Worm (Caenorhabditis elegans) whole organism, early embryonic: ENCODE data around the gene bcl-11.

Experiments
- B0310.2 ChIP-seq: sonication (generic microtip); optimal IDR thresholded peaks from 2 replicates; lab custom pipeline; 2016; ENCODE audit warnings: mild to moderate bottlenecking, missing genetic modification characterization, missing compliant biosample characterization
- F13C5.2 ChIP-seq: sonication (generic microtip); optimal IDR thresholded peaks from 2 replicates; lab custom pipeline; 2017; ENCODE audit warnings: mild to moderate bottlenecking, missing genetic modification characterization, inconsistent platforms, missing compliant biosample characterization
- aly-1 ChIP-seq: sonication (generic microtip); optimal IDR thresholded peaks from 2 replicates; lab custom pipeline; 2016; ENCODE audit warnings: missing genetic modification characterization, missing compliant biosample characterization
- ama-1 ChIP-seq: fragments of 150-350 bp; optimal IDR thresholded peaks from 2 replicates; lab custom pipeline; 2014
- ceh-13 ChIP-seq: fragments of 200-800 bp; sonication (Bioruptor generic); optimal IDR thresholded peaks from 2 replicates; lab custom pipeline; 2018; ENCODE audit warnings: mild to moderate bottlenecking, missing genetic modification characterization, missing compliant biosample characterization
- ceh-36 ChIP-seq: sonication (generic microtip); optimal IDR thresholded peaks from 2 replicates; lab custom pipeline; 2016; ENCODE audit warnings: missing genetic modification characterization, inconsistent platforms, missing compliant biosample characterization
- ets-7 ChIP-seq: sonication (generic microtip); optimal IDR thresholded peaks from 2 replicates; lab custom pipeline; 2016; ENCODE audit warnings: missing genotype, missing genetic modification characterization, missing compliant biosample characterization
- flt-1 ChIP-seq: fragments of 200-800 bp; sonication (Bioruptor generic); IDR thresholded peaks from 2 replicates; pipeline ENCODE4 v1.3.6; 2022; ENCODE audit warnings: missing genetic modification characterization, missing compliant biosample characterization
- hmbx-1 ChIP-seq: sonication (generic microtip); optimal IDR thresholded peaks from 2 replicates; lab custom pipeline; 2016; ENCODE audit warnings: mild to moderate bottlenecking, missing genetic modification characterization, missing compliant biosample characterization
- hmg-4 ChIP-seq: fragments of 200-800 bp; sonication (Bioruptor generic); optimal IDR thresholded peaks from 2 replicates; lab custom pipeline; 2018; ENCODE audit warnings: mild to moderate bottlenecking, missing genetic modification characterization, missing compliant biosample characterization
- hnd-1 ChIP-seq: sonication (generic microtip); optimal IDR thresholded peaks from 2 replicates; lab custom pipeline; 2016; ENCODE audit warnings: missing genetic modification characterization, missing compliant biosample characterization
- pes-1 ChIP-seq: fragments of 200-800 bp; sonication (Bioruptor generic); IDR thresholded peaks from 2 replicates; pipeline ENCODE4 v1.3.6; 2022; ENCODE audit warnings: missing genetic modification reagents, missing genetic modification characterization, missing compliant biosample characterization
- scrt-1 ChIP-seq: fragments of 200-800 bp; sonication (Bioruptor generic); IDR thresholded peaks from 2 replicates; pipeline ENCODE4 v1.3.6; 2022; ENCODE audit warnings: missing genetic modification characterization, missing compliant biosample characterization
- sea-1 ChIP-seq: fragments of 200-800 bp; sonication (Bioruptor generic); conservative IDR thresholded peaks from 2 replicates; pipeline ENCODE4 v1.3.6; 2022; ENCODE audit warnings: missing genetic modification characterization, missing compliant biosample characterization
- tbx-11 ChIP-seq: fragments of 200-800 bp; sonication (Bioruptor generic); IDR thresholded peaks from 2 replicates; pipeline ENCODE4 v1.3.6; 2022; ENCODE audit warnings: missing genetic modification characterization, missing compliant biosample characterization
- tbx-37 ChIP-seq: fragments of 200-800 bp; sonication (Bioruptor generic); conservative IDR thresholded peaks from 2 replicates; pipeline ENCODE4 v1.3.6; 2022; ENCODE audit warnings: missing genetic modification reagents, missing genetic modification characterization, missing compliant biosample characterization
- tra-4 ChIP-seq: sonication (generic microtip); optimal IDR thresholded peaks from 2 replicates; lab custom pipeline; 2017; ENCODE audit warnings: missing genetic modification characterization, missing compliant biosample characterization

Gene bcl-11

ce11 chrV:6350109-6350508 lies 5.7 kb upstream of the bcl-11 start:
- TF ChIP-seq hmbx-1 (no peak), sea-1 (GFP tag; lab: Robert Waterston, UW) (no peak), ceh-13 (GFP tag; lab: Kevin White, UChicago) (no peak), aly-1 (no peak), pes-1 (no peak), hmg-4 (no peak), F13C5.2 (tag; lab: Kevin White, UChicago) (no peak), hnd-1 (tag; lab: Kevin White, UChicago) (no peak), flt-1 (GFP tag; lab: Robert Waterston, UW) (no peak), tbx-11 (GFP tag; lab: Robert Waterston, UW) (no peak), B0310.2 (tag; lab: Kevin White, UChicago) (no peak), ceh-36 (no peak), tra-4 (tag; lab: Kevin White, UChicago) (no peak), scrt-1 (GFP tag; lab: Robert Waterston, UW) (no peak), ama-1 (lab: Kevin White, UChicago) (no peak), ets-7 (tag; lab: Kevin White, UChicago) (no peak)

DNA sequence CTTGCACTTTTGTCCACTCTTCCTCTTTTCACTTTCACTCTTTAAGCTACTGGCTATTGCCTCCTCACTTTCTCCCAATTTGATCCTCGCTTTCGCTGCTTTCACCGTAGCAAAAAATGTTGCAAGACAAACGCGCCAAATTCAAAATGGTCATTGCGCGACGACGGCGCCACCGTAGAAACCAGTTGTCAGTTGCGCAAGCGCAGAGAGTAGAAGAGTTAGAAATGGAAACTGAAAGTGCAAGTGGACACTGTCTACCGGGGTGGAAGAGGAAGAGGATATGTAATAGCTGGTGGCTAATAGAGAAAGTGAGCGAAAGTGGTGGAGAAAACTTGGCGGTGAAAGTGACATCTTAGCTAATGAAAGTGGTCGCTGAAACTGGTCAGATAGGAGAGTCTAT lies 4.7 kb upstream of the bcl-11 start:
- TF ChIP-seq tra-4 (tag; lab: Kevin White, UChicago) (no peak), tbx-11 (GFP tag; lab: Robert Waterston, UW) (no peak), ama-1 (lab: Kevin White, UChicago) (no peak), F13C5.2 (tag; lab: Kevin White, UChicago) (no peak), B0310.2 (tag; lab: Kevin White, UChicago) (no peak), aly-1 (no peak), hmg-4 (no peak), sea-1 (GFP tag; lab: Robert Waterston, UW) (no peak), hmbx-1 (no peak), hnd-1 (tag; lab: Kevin White, UChicago) (no peak), ceh-13 (GFP tag; lab: Kevin White, UChicago) (no peak), ceh-36 (no peak), ets-7 (tag; lab: Kevin White, UChicago) (no peak), pes-1 (no peak), tbx-37 (GFP tag; lab: Robert Waterston, UW) (no peak), flt-1 (GFP tag; lab: Robert Waterston, UW) (no peak), scrt-1 (GFP tag; lab: Robert Waterston, UW) (no peak)

- TF ChIP-seq F13C5.2 (tag; lab: Kevin White, UChicago): no peak
- TF ChIP-seq scrt-1 (GFP tag; lab: Robert Waterston, UW): no peak
- no peak for TF ChIP-seq hmbx-1
- TF ChIP-seq tbx-11 (GFP tag; lab: Robert Waterston, UW): no peak
- TF ChIP-seq aly-1: no peak
These were observed 3.5 kb upstream of the bcl-11 start for ce11 chrV:6352350-6352749.

DNA sequence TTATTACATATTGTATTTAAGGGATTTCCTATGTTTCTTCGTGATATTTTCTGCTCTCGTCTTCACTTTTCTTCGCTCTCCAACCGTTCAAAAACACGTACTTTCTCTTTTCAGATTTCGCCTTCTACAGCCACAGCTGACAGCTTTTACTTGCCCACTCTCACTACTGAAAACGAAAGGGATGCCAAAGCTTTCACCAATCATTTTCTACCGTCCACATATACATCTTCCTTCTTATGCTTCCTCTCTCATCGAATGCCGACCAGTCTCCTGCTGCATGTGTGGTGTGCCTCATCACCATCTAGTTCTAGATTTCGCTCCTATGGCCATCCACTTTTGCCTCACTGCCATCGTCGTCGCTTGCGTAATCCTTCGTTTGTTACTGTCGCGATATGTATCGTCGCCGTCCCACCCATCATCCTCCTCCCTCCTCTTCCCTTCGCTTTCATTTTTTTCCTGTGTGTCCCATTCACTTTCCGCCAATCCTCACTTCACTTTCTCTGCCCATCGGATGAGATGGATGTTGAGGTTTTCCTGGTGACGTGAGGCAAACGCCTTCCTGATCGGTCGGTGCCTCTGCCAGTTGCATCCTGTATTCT lies 2.5 kb upstream of the bcl-11 start:
- TF ChIP-seq pes-1 (no peak), aly-1 (no peak), ets-7 (tag; lab: Kevin White, UChicago) (no peak), flt-1 (GFP tag; lab: Robert Waterston, UW) (no peak), F13C5.2 (tag; lab: Kevin White, UChicago) (no peak)

DNA sequence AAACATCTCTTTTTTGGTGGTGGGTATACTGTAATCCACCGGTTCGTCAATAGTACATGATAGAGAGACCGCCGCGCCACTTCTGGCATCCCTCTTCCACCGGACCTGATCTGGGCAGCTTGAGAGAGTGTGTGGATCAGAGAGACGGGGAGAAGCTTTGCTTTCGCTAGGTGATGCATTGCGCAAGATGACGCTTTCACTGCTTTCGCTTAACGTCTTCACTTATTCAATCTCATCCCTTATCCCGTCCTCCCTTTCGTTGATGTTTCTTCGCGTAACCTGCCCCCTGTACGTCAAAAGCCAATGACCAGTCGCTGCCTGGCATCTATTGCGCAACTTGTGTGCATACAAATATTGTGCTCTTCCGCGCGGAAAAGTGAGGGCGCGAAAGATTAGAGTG lies 1.6 kb upstream of the bcl-11 start:
- no peak for TF ChIP-seq pes-1
- no peak for TF ChIP-seq ceh-36
- TF ChIP-seq tbx-11 (GFP tag; lab: Robert Waterston, UW): no peak
- TF ChIP-seq hmbx-1: no peak
- no peak for TF ChIP-seq ama-1 (lab: Kevin White, UChicago)
- no peak for TF ChIP-seq ets-7 (tag; lab: Kevin White, UChicago)
- TF ChIP-seq tbx-37 (GFP tag; lab: Robert Waterston, UW): no peak
- TF ChIP-seq aly-1: no peak
- TF ChIP-seq F13C5.2 (tag; lab: Kevin White, UChicago): no peak
- TF ChIP-seq hnd-1 (tag; lab: Kevin White, UChicago): no peak
- TF ChIP-seq ceh-13 (GFP tag; lab: Kevin White, UChicago): no peak
- TF ChIP-seq flt-1 (GFP tag; lab: Robert Waterston, UW): no peak
- TF ChIP-seq hmg-4: no peak
- TF ChIP-seq tra-4 (tag; lab: Kevin White, UChicago): no peak
- no peak for TF ChIP-seq B0310.2 (tag; lab: Kevin White, UChicago)
- TF ChIP-seq scrt-1 (GFP tag; lab: Robert Waterston, UW): no peak
- no peak for TF ChIP-seq sea-1 (GFP tag; lab: Robert Waterston, UW)

ce11 chrV:6354786-6355185 lies 1.0 kb upstream of the bcl-11 start:
- no peak for TF ChIP-seq ceh-13 (GFP tag; lab: Kevin White, UChicago)
- no peak for TF ChIP-seq sea-1 (GFP tag; lab: Robert Waterston, UW)
- no peak for TF ChIP-seq ets-7 (tag; lab: Kevin White, UChicago)
- TF ChIP-seq B0310.2 (tag; lab: Kevin White, UChicago): no peak
- TF ChIP-seq tbx-37 (GFP tag; lab: Robert Waterston, UW): no peak
- TF ChIP-seq ama-1 (lab: Kevin White, UChicago): no peak
- no peak for TF ChIP-seq scrt-1 (GFP tag; lab: Robert Waterston, UW)
- no peak for TF ChIP-seq pes-1
- TF ChIP-seq hmbx-1: no peak
- no peak for TF ChIP-seq ceh-36
- TF ChIP-seq aly-1: no peak

- TF ChIP-seq ama-1 (lab: Kevin White, UChicago) (no peak), aly-1 (no peak), sea-1 (GFP tag; lab: Robert Waterston, UW) (no peak), hnd-1 (tag; lab: Kevin White, UChicago) (no peak), pes-1 (no peak), tbx-37 (GFP tag; lab: Robert Waterston, UW) (no peak), F13C5.2 (tag; lab: Kevin White, UChicago) (no peak), ceh-36 (no peak), ceh-13 (GFP tag; lab: Kevin White, UChicago) (no peak), hmbx-1 (no peak)
These were observed 413 bp upstream of the bcl-11 start for ce11 chrV:6355412-6355811.
